Worm (Caenorhabditis elegans): ENCODE data around the gene C27F2.7.

The C27F2.7 gene

DNA sequence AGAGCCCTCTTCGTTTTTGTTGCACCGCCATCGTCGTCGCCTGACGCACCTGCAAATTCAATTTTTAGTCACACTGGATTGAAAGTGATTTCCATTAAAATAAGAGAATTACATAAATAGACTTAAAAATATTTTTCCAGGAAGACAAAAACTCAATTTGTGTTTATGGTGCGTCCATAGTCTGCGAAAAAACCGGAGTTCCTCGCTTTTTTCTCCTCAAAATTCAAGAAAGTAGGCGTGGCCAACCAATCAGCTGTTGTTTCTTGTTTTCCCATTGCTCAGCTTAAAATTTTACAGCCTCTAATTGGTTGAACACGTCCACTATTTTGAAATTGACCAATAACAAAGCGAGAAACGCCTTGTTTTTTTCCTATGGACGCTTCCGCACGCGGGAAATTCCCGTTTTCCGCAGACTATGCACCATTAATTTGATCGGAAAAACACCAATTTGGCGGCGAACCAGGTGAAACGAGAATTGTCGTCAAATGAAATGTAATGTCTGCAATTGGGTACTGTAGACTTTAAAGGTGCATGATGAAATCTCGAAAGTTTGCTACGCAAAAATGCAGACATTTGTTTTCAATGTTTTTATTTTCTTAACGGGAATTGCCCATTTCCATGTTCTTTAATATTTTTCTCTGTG lies at the start of gene C27F2.7:
C27F2.7 (minus strand) TSS at position 51 of the 643 bp plus-strand sequence.
- TF ChIP-seq unc-62 (GFP tag; optimal IDR thresholded peaks at IDR 0.05) = no peak

ce11 chrIII:5030629-5031028 lies 46.3 kb upstream of the C27F2.7 start, which contains the start of gene klp-6:
Gene klp-6, plus strand, starts transcription at chrIII:5030929.
- TF ChIP-seq unc-62 (GFP tag; optimal IDR thresholded peaks at IDR 0.05) = no peak

DNA sequence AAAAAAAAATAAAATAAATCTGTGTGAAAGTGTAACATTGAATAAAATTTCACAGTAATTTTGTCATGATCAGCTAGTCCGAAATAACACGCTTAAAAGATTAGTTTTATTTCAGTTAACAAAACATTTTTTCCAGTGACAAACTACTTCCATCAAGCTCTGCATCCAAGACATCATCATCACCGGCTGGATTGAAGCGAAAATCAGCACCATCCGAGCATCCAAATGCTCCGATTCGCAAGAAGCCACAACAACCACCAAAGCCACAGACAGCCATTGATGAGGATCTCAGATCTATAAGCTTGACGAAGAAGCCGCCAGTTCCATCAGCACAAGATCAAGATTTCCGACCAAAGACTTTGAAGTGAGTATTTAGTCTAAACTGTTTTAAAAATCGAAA lies 42.9 kb upstream of the C27F2.7 start:
- TF ChIP-seq unc-62 (GFP tag; optimal IDR thresholded peaks at IDR 0.05) = no peak

DNA sequence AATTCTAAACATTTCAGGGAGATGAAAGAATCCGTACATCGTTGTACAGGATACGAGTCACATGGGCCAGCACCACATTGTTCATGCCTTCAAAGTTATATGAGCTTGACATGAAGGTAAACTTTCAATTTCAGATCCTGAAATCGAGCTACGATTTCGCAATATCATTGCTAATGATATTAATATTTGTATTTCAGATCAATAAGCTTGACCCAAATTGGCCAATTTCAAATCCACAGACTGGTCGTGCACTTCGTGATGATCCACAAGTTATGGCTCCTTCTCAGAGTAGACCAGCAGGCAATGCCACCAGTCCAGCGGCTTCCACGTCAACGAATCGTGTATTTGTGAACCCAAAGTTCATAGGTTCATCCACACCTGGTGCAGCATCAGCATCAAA lies 42.1 kb upstream of the C27F2.7 start:
- TF ChIP-seq unc-62 (GFP tag; optimal IDR thresholded peaks at IDR 0.05) = no peak

DNA sequence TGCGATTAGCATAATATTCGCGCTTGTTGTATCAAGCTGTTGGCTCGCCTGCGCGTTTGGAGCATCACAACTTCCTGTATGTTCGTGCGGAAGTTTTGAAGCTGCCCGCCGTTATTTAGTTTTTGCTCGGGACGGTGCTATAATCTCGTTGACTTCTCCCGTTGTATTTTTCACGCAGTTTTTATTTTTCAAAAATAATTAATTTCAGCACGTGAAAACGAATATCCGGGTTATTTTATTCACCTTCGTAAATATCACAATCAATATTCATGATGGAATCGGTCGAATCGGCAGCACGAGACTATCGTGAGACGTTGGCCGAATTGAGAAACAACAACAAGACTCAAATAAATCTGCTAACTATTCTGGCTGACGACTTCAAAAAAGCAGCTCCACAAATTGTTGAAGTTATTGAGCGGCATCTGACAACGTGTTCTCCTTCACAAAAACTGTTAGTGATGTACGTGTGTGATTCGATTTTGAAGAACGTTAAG lies 40.9 kb upstream of the C27F2.7 start:
- no peak for TF ChIP-seq unc-62 (GFP tag; optimal IDR thresholded peaks at IDR 0.05)

DNA sequence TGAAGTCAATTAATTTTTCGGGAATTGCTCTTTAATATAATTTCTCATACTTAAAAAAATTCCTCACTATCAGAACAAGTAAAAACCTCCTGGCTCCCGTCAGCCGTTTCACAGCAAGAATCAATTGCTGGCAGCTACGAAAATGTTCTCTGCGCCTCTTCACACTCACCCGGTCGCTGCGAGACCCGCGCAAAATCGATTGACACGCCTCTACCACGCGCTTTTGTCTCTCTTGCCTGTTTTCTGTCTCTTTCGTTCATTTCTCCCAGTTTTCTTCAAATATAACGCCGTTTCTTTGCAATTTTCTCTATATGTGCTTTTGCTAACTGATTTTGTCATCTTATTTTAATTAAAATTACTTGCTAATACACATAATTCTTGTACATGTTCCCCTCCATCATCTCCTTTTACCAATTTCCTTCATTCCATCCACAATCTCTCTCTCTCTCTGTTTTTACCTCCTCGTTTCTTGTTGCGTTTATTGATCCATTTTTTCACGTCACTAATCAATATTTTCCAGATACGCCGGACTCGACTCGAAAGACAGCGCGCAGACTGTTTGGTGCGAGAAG lies 40.2 kb upstream of the C27F2.7 start, which contains the start of gene pcf-11:
pcf-11 (plus strand) TSS at position 522 of the 572 bp plus-strand sequence.
- no peak for TF ChIP-seq unc-62 (GFP tag; optimal IDR thresholded peaks at IDR 0.05)

DNA sequence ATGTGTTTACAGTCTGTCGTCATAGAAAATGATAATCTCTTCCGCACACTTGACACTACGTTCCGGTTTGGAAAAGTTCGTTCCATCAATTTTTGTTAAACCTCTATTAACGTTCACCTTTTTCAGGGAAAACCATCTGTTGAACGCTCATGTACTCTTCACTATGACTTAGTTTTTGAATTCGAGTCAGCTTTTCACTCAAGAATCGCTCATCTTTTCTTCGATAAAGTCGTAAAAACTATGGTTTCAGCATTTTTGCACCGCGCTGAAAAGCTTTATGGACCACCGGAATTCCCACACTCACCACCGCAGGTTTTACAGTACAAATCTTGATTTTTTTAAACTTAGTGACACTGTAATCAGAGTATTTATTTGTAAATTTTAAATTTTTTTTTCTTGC lies 39.3 kb upstream of the C27F2.7 start:
- TF ChIP-seq unc-62 (GFP tag; optimal IDR thresholded peaks at IDR 0.05) = no peak

ce11 chrIII:5022964-5023363 lies 38.7 kb upstream of the C27F2.7 start, which contains the start of gene R144.13:
Gene R144.13, plus strand, starts transcription at chrIII:5023264.
- no peak for TF ChIP-seq unc-62 (GFP tag; optimal IDR thresholded peaks at IDR 0.05)

DNA sequence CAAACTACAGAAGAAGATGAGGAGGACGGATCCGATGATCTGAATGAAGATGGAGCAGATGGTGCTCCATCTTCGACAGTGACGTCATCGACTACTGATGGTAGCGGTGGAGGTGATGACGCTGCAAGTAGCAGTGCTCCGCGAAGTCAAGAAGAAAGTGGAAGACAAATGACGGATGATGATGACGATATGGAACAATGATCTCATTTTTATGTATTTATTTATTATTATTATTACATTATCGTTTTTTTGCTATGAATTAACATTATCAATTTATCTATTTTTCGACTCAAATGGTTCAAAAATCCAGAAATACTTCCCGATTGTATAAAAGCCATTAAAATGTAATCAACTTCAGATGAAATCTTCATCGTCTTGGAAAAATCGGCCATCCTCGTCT lies 37.4 kb upstream of the C27F2.7 start, which contains the start of gene R144.3:
R144.3 (plus strand) TSS at position 301 of the 400 bp plus-strand sequence.
- no peak for TF ChIP-seq unc-62 (GFP tag; optimal IDR thresholded peaks at IDR 0.05)

- TF ChIP-seq unc-62 (GFP tag; optimal IDR thresholded peaks at IDR 0.05) = no peak
Measured at ce11 chrIII:5020924-5021323, 36.6 kb upstream of the C27F2.7 start, which contains the start of gene mdt-11. Gene mdt-11, plus strand, starts transcription at chrIII:5021224.

- no peak for TF ChIP-seq unc-62 (GFP tag; optimal IDR thresholded peaks at IDR 0.05)
Measured at ce11 chrIII:5018116-5018689, 33.9 kb upstream of the C27F2.7 start, which contains the start of gene wip-1. Gene wip-1, plus strand, starts transcription at chrIII:5018639.

ce11 chrIII:5017550-5017949 lies 33.3 kb upstream of the C27F2.7 start, which contains the start of gene larp-1:
Gene larp-1, minus strand, starts transcription at chrIII:5017650.
- TF ChIP-seq unc-62 (GFP tag; optimal IDR thresholded peaks at IDR 0.05) = no peak

DNA sequence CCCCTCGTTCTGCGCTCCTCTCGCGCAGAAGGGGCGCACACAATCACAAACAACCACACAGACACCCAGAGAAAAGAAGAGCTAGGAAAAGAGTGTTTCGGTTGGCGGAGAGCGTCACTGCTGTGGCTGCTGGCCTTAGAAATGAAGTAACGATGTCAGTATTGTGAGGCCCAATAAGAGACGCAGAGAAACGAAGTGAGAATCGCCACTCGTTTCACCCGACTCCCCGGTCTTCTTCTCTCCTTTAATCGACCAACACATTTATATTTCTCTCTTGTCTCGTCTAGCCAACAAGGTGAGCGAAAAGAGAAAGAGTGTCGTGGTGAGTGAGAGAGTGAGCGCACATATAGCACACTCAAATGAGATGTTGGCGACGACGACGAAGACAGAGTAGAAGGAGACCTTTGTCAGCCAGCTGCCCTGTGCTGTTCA lies 29.6 kb upstream of the C27F2.7 start:
- no peak for TF ChIP-seq unc-62 (GFP tag; optimal IDR thresholded peaks at IDR 0.05)

ce11 chrIII:5012460-5012859 lies 28.2 kb upstream of the C27F2.7 start:
- TF ChIP-seq unc-62 (GFP tag; optimal IDR thresholded peaks at IDR 0.05) = no peak

DNA sequence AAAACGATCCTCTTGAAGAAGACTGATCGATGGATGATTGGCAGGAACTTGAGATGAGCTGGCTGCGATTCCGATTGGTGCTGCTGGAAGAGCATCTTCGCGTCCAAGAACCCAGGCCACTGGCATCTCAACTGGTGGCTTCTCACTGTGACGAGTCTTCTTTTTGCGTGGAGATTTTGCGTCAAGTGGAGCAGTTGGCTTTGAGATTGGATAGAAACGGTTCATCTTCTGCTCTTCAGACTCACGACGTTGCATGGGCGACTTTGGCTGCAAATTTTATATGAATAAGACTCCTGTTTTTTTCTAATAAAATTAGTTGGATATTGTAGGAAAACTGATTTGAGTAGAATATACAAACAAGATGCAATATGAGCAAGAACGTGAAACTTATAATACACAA lies 26.4 kb upstream of the C27F2.7 start:
- no peak for TF ChIP-seq unc-62 (GFP tag; optimal IDR thresholded peaks at IDR 0.05)

ce11 chrIII:5008730-5009129 lies 24.4 kb upstream of the C27F2.7 start, which contains the start of gene R144.11:
Gene R144.11, minus strand, starts transcription at chrIII:5008830.
- no peak for TF ChIP-seq unc-62 (GFP tag; optimal IDR thresholded peaks at IDR 0.05)
